Worm (Caenorhabditis elegans) whole organism, young adult: ENCODE data around the gene C04E6.13.

Experiments
- C06A6.2 ChIP-seq: fragments of 200-800 bp; sonication (Bioruptor generic); conservative IDR thresholded peaks from 2 replicates; pipeline ENCODE4 v1.3.6; 2022; ENCODE audit warnings: missing genetic modification characterization, missing compliant biosample characterization
- F10E7.11 ChIP-seq: sonication (generic microtip); optimal IDR thresholded peaks from 2 replicates; lab custom pipeline; 2017; ENCODE audit warnings: mild to moderate bottlenecking, missing genetic modification characterization, moderate library complexity, missing compliant biosample characterization
- F22D6.2 ChIP-seq: sonication (generic microtip); optimal IDR thresholded peaks from 2 replicates; lab custom pipeline; 2016; ENCODE audit warnings: mild to moderate bottlenecking, missing genetic modification characterization, missing compliant biosample characterization
- F37B4.10 ChIP-seq: fragments of 200-800 bp; sonication (Bioruptor generic); IDR thresholded peaks from 2 replicates; pipeline ENCODE4 v1.3.6; 2022; ENCODE audit warnings: missing genetic modification characterization, missing compliant biosample characterization
- F52B5.7 ChIP-seq: sonication (generic microtip); optimal IDR thresholded peaks from 2 replicates; lab custom pipeline; 2016; ENCODE audit warnings: mild to moderate bottlenecking, missing genetic modification characterization, missing compliant biosample characterization
- K11D2.4 ChIP-seq: fragments of 200-800 bp; sonication (Bioruptor generic); IDR thresholded peaks from 2 replicates; pipeline ENCODE4 v1.3.6; 2022; ENCODE audit warnings: missing genetic modification reagents, missing genetic modification characterization, missing compliant biosample characterization
- K12H6.12 ChIP-seq: fragments of 200-800 bp; sonication (Bioruptor generic); optimal IDR thresholded peaks from 2 replicates; lab custom pipeline; 2018; ENCODE audit warnings: mild to moderate bottlenecking, missing genetic modification characterization, missing compliant biosample characterization
- Y56A3A.18 ChIP-seq: fragments of 200-800 bp; sonication (Bioruptor generic); IDR thresholded peaks from 2 replicates; pipeline ENCODE4 v1.3.6; 2022; ENCODE audit warnings: missing genetic modification reagents, missing genetic modification characterization, missing compliant biosample characterization
- akir-1 ChIP-seq: fragments of 200-800 bp; sonication (Bioruptor generic); optimal IDR thresholded peaks from 2 replicates; lab custom pipeline; 2018; ENCODE audit warnings: mild to moderate bottlenecking, missing genetic modification characterization, moderate library complexity, missing compliant biosample characterization
- aptf-3 ChIP-seq: fragments of 200-800 bp; sonication (Bioruptor generic); IDR thresholded peaks from 2 replicates; pipeline ENCODE4 v1.3.6; 2022; ENCODE audit warnings: missing genetic modification characterization, missing compliant biosample characterization
- atf-7 ChIP-seq: sonication (generic microtip); optimal IDR thresholded peaks from 2 replicates; lab custom pipeline; 2017; ENCODE audit warnings: mild to moderate bottlenecking, missing genetic modification characterization, missing compliant biosample characterization
- attf-6 ChIP-seq: fragments of 200-800 bp; sonication (Bioruptor generic); IDR thresholded peaks from 2 replicates; pipeline ENCODE4 v1.3.6; 2022; ENCODE audit warnings: missing genetic modification reagents, missing genetic modification characterization, missing compliant biosample characterization
- cebp-2 ChIP-seq: fragments of 200-800 bp; sonication (Bioruptor generic); IDR thresholded peaks from 2 replicates; pipeline ENCODE4 v1.3.6; 2022; ENCODE audit warnings: missing genetic modification characterization, missing compliant biosample characterization
- ceh-79 ChIP-seq: sonication (generic microtip); optimal IDR thresholded peaks from 2 replicates; lab custom pipeline; 2017; ENCODE audit warnings: mild to moderate bottlenecking, missing genetic modification characterization, missing compliant biosample characterization
- let-607 ChIP-seq, 2 experiments: fragments of 200-800 bp in 1 of 2; sonication (Bioruptor generic) in 1 of 2; sonication (generic microtip) in 1 of 2; optimal IDR thresholded peaks; 2 replicates each; lab custom pipeline; 2016 to 2018; ENCODE audit warnings: mild to moderate bottlenecking in 2 of 2, missing compliant biosample characterization in 2 of 2, missing genetic modification characterization in 2 of 2, moderate library complexity in 2 of 2, missing genotype in 1 of 2
- lin-35 ChIP-seq, 3 experiments: fragments of 150-350 bp in 2 of 3; sonication (generic microtip) in 1 of 3; optimal IDR thresholded peaks; 2 replicates each; lab custom pipeline; 2014 to 2018; ENCODE audit warnings: missing biosample characterization in 3 of 3, missing genetic modification characterization in 3 of 3, missing genetic modification reagents in 3 of 3
- lin-54 ChIP-seq: fragments of 200-800 bp; sonication (Bioruptor generic); optimal IDR thresholded peaks from 2 replicates; lab custom pipeline; 2018; ENCODE audit warnings: mild to moderate bottlenecking, missing genetic modification characterization, missing compliant biosample characterization
- madf-10 ChIP-seq: sonication (generic microtip); optimal IDR thresholded peaks from 2 replicates; lab custom pipeline; 2016; ENCODE audit warnings: mild to moderate bottlenecking, missing genetic modification characterization, missing compliant biosample characterization
- nfya-1 ChIP-seq: sonication (generic microtip); optimal IDR thresholded peaks from 2 replicates; lab custom pipeline; 2017; ENCODE audit warnings: antibody characterized with exemption, missing compliant biosample characterization, missing genetic modification characterization, borderline replicate concordance; ENCODE audit not compliant: insufficient read depth
- nfya-2 ChIP-seq: fragments of 200-800 bp; sonication (Bioruptor generic); IDR thresholded peaks from 2 replicates; pipeline ENCODE4 v1.3.6; 2022; ENCODE audit warnings: missing genetic modification reagents, missing genetic modification characterization, missing compliant biosample characterization
- nhr-27 ChIP-seq: fragments of 200-800 bp; sonication (Bioruptor generic); optimal IDR thresholded peaks from 2 replicates; lab custom pipeline; 2018; ENCODE audit warnings: mild to moderate bottlenecking, missing genetic modification characterization, moderate library complexity, missing compliant biosample characterization
- nhr-90 ChIP-seq: sonication (generic microtip); optimal IDR thresholded peaks from 2 replicates; lab custom pipeline; 2016; ENCODE audit warnings: missing genotype, mild to moderate bottlenecking, missing genetic modification characterization, missing compliant biosample characterization
- pbrm-1 ChIP-seq: fragments of 200-800 bp; sonication (Bioruptor generic); IDR thresholded peaks from 2 replicates; pipeline ENCODE4 v1.3.6; 2022; ENCODE audit warnings: missing genetic modification reagents, missing genetic modification characterization, missing compliant biosample characterization
- pha-4 ChIP-seq: fragments of 150-350 bp; sonication (generic microtip); optimal IDR thresholded peaks from 2 replicates; lab custom pipeline; 2014; ENCODE audit warnings: missing biosample characterization, missing genetic modification reagents, missing genetic modification characterization
- rpc-1 ChIP-seq, 2 experiments: fragments of 150-350 bp in 1 of 2; sonication (generic microtip) in 1 of 2; optimal IDR thresholded peaks; 2 replicates each; lab custom pipeline; 2014 to 2018; ENCODE audit warnings: missing biosample characterization in 1 of 2, missing genetic modification characterization in 1 of 2, missing genetic modification reagents in 1 of 2, missing genotype in 1 of 2
- sdz-38 ChIP-seq: sonication (generic microtip); optimal IDR thresholded peaks from 2 replicates; lab custom pipeline; 2016; ENCODE audit warnings: missing genotype, missing genetic modification characterization, missing compliant biosample characterization
- snpc-1.1 ChIP-seq: sonication (generic microtip); optimal IDR thresholded peaks from 2 replicates; lab custom pipeline; 2017; ENCODE audit warnings: missing genetic modification characterization, mild to moderate bottlenecking, missing compliant biosample characterization, antibody characterized with exemption, moderate library complexity, missing genotype, missing genetic modification reagents; ENCODE audit not compliant: insufficient read depth
- snpc-4 ChIP-seq, 5 experiments: fragments of 150-350 bp in 1 of 5; sonication (generic microtip) in 4 of 5; optimal IDR thresholded peaks; 2 replicates each; lab custom pipeline; 2014 to 2018; ENCODE audit warnings: missing genetic modification characterization in 5 of 5, missing biosample characterization in 3 of 5, antibody characterized with exemption in 2 of 5, mild to moderate bottlenecking in 2 of 5, missing compliant biosample characterization in 2 of 5, missing genotype in 2 of 5, moderate library complexity in 2 of 5, missing genetic modification reagents in 1 of 5
- sptf-2 ChIP-seq: fragments of 200-800 bp; sonication (Bioruptor generic); optimal IDR thresholded peaks from 2 replicates; lab custom pipeline; 2018; ENCODE audit warnings: mild to moderate bottlenecking, missing genetic modification characterization, missing compliant biosample characterization
- tlf-1 ChIP-seq: fragments of 200-800 bp; sonication (Bioruptor generic); optimal IDR thresholded peaks from 2 replicates; lab custom pipeline; 2018; ENCODE audit warnings: mild to moderate bottlenecking, missing genetic modification characterization, missing compliant biosample characterization
- unc-62 ChIP-seq: fragments of 150-350 bp; optimal IDR thresholded peaks from 2 replicates; lab custom pipeline; 2014; ENCODE audit warnings: missing biosample characterization, missing genetic modification reagents, missing genetic modification characterization
- xnd-1 ChIP-seq: sonication (generic microtip); optimal IDR thresholded peaks from 2 replicates; lab custom pipeline; 2016; ENCODE audit warnings: missing genotype, missing genetic modification reagents, missing genetic modification characterization, missing compliant biosample characterization
- ztf-22 ChIP-seq: fragments of 200-800 bp; sonication (Bioruptor generic); optimal IDR thresholded peaks from 2 replicates; lab custom pipeline; 2018; ENCODE audit warnings: mild to moderate bottlenecking, missing genetic modification characterization, moderate library complexity, missing compliant biosample characterization

The C04E6.13 gene

DNA sequence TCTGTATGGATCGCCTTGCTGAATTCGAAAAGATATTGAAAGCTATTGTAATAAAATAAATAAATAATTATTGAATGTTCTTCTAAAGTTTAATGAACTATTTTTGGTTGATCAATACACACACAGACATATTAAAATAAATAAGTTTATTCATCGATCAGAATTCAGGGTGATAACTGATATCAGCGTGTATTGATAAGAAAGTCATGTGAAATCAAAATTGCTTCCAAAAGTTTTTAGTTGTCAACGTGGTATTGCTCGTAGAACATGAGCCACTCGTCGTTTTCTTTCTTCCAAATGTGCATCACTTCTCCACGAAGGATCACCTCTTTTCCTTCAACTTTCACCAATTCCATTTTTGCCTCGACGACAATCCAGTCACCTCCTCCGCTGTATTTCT, 30.1 kb upstream of the C04E6.13 start (continued):
- TF ChIP-seq C06A6.2 (GFP tag; lab: Robert Waterston, UW) (no peak), let-607 (tag; optimal IDR thresholded peaks at IDR 0.05; lab: Kevin White, UChicago) (no peak), rpc-1 (optimal IDR thresholded peaks at IDR 0.05; lab: Kevin White, UChicago) (no peak), rpc-1 (tag; optimal IDR thresholded peaks at IDR 0.05; lab: Kevin White, UChicago) (no peak)

DNA sequence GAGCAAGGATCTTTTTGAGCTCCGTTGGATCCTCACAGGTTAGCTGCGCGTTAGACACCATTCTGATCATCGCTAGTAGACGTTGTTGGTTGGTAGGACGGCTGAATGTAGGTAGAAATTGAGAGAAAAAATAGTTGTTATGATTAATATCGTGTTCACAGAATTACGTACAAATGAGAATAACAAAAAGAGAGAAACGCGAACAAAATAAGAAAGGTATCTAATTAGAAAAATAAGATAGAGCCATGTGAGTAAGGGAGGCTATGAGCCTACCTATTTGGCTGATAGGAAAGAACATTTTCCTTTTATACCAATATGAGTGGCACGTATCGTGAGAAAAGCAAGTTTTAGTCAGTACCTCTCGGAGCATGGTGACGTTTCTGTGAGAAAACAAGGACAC, 28.8 kb upstream of the C04E6.13 start, which contains the start of gene C04E6.8:
Gene C04E6.8, minus strand, starts transcription at position 101 of the 400 bp plus-strand sequence.
- TF ChIP-seq nfya-1 (tag; lab: Kevin White, UChicago) = no peak
- no peak for TF ChIP-seq nhr-90
- no peak for TF ChIP-seq F37B4.10 (GFP tag; lab: Robert Waterston, UW)
- no peak for TF ChIP-seq aptf-3 (GFP tag; lab: Robert Waterston, UW)
- TF ChIP-seq snpc-1.1 (tag; lab: Kevin White, UChicago) = no peak
- no peak for TF ChIP-seq Y56A3A.18 (GFP tag; lab: Robert Waterston, UW)
- no peak for TF ChIP-seq F10E7.11
- TF ChIP-seq F22D6.2 (tag; lab: Kevin White, UChicago) = no peak
- TF ChIP-seq C06A6.2 (GFP tag; lab: Robert Waterston, UW) = no peak
- TF ChIP-seq pha-4 (tag; lab: Kevin White, UChicago) = no peak
- TF ChIP-seq sptf-2 = no peak
- no peak for TF ChIP-seq ceh-79 (tag; lab: Kevin White, UChicago)
- no peak for TF ChIP-seq atf-7
- TF ChIP-seq F52B5.7 (tag; lab: Kevin White, UChicago) = no peak
- no peak for TF ChIP-seq tlf-1
- TF ChIP-seq pbrm-1 = no peak
- TF ChIP-seq unc-62 (GFP tag; lab: Kevin White, UChicago) = no peak

DNA sequence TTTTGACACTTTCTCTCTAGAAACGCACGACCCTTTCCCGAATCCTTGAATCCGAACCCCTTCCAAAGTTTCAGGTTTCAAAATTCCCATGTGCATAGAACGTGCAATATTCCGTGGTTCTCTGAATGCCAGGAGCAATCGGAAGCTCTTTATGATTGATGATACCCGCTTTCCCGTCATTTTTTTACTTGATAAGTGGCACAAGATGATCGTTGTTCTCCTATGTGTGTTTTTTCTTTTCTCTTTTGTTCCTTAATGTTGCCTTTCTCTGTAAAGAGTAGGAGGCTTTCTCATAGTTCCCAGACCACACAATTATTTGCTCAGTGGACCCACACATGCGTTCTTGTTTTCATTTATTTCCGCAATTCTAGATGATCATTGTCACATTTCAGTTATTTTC, 23.7 kb upstream of the C04E6.13 start:
- no peak for TF ChIP-seq xnd-1

DNA sequence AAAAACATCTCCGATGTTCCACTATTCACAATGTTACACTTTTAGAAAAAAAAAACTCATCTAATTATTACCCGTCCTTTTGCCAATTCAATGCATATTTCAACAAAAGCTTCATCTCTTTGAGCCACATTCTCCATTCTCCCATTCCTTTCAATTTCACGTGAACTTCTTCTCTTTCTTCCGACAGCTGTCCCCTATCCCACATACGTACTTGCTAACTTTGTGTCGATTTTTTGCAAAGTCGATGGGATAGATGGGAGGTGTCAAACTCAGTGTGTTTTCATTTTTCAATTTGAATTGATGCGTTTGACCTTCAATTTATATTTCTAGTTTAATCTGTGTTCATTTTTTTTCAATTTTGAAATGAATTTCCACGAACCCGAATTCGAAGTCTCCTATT, 21.3 kb upstream of the C04E6.13 start:
- TF ChIP-seq nfya-2 (GFP tag; lab: Robert Waterston, UW) = no peak
- TF ChIP-seq akir-1 (GFP tag; lab: Kevin White, UChicago) = no peak
- no peak for TF ChIP-seq K11D2.4
- TF ChIP-seq attf-6 (GFP tag; lab: Robert Waterston, UW) = no peak
- TF ChIP-seq nhr-27 = no peak
- TF ChIP-seq snpc-4 (GFP tag; optimal IDR thresholded peaks at IDR 0.05; lab: Kevin White, UChicago) = no peak
- no peak for TF ChIP-seq snpc-4 (tag; optimal IDR thresholded peaks at IDR 0.05; lab: Kevin White, UChicago)

DNA sequence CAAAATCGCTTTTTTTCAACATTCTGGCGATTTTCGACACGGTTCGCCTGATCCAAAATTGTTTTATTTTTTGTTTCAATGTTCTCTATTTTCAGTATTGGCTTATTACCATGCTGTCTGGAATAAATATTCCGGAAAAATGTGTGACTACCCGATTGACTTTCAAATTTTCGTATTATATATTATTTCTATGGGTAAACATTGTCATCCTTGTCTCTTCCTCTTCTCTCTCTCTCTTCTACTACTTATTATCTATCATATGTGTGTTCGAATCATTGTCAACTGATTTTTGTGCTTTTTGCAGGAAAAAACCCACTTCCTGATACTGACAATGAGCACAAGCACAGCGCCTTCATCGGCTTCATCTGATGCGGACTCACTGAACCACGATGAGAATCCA, 19.5 kb upstream of the C04E6.13 start, which contains the start of gene C04E6.7:
Gene C04E6.7, plus strand, starts transcription at position 301 of the 400 bp plus-strand sequence.
- TF ChIP-seq lin-54 (GFP tag; lab: Kevin White, UChicago) = no peak
- TF ChIP-seq ztf-22 (GFP tag; lab: Kevin White, UChicago) = no peak
- TF ChIP-seq let-607 (tag; optimal IDR thresholded peaks at IDR 0.05; lab: Kevin White, UChicago) = no peak
- no peak for TF ChIP-seq cebp-2 (GFP tag; lab: Robert Waterston, UW)
- TF ChIP-seq sdz-38 (tag; lab: Kevin White, UChicago) = no peak
- no peak for TF ChIP-seq madf-10 (tag; lab: Kevin White, UChicago)
- no peak for TF ChIP-seq lin-35 (GFP tag; optimal IDR thresholded peaks at IDR 0.05; lab: Kevin White, UChicago)
- no peak for TF ChIP-seq K12H6.12 (tag; lab: Kevin White, UChicago)
